Worm (Caenorhabditis elegans): ENCODE results near the gene tag-89.
"Not testable (repeated sequence)": the region's sequence is repeated elsewhere in the genome, so short reads cannot be mapped to it uniquely, and the experiment has no call there.

The tag-89 gene

ce11 chrIV:11410084-11410483 lies 15.7 kb downstream of the tag-89 start, which contains the start of gene gfat-2:
TSS of gene gfat-2 (plus strand) at chrIV:11410228.
- TF ChIP-seq ets-7 (tag; optimal IDR thresholded peaks at IDR 0.05) = no peak
- TF ChIP-seq ama-1 (optimal IDR thresholded peaks at IDR 0.05) = no peak
- TF ChIP-seq scrt-1 (GFP tag; IDR thresholded peaks at IDR 0.05) = no peak
- TF ChIP-seq flt-1 (GFP tag; IDR thresholded peaks at IDR 0.05) = no peak
- TF ChIP-seq pes-1 (GFP tag; IDR thresholded peaks at IDR 0.05) = no peak
- no peak for TF ChIP-seq hmg-4 (GFP tag; optimal IDR thresholded peaks at IDR 0.05)
- no peak for TF ChIP-seq tra-4 (tag; optimal IDR thresholded peaks at IDR 0.05)
- TF ChIP-seq tbx-37 (GFP tag; conservative IDR thresholded peaks at IDR 0.05) = no peak
- TF ChIP-seq hmbx-1 (tag; optimal IDR thresholded peaks at IDR 0.05) = no peak
- TF ChIP-seq ceh-36 (tag; optimal IDR thresholded peaks at IDR 0.05) = no peak
- TF ChIP-seq aly-1 (tag; optimal IDR thresholded peaks at IDR 0.05) = no peak
- no peak for TF ChIP-seq sea-1 (GFP tag; conservative IDR thresholded peaks at IDR 0.05)
- TF ChIP-seq tbx-11 (GFP tag; IDR thresholded peaks at IDR 0.05) = no peak
- TF ChIP-seq F13C5.2 (tag; optimal IDR thresholded peaks at IDR 0.05) = no peak
- no peak for TF ChIP-seq hnd-1 (tag; optimal IDR thresholded peaks at IDR 0.05)
- TF ChIP-seq ceh-13 (GFP tag; optimal IDR thresholded peaks at IDR 0.05) = no peak
- no peak for TF ChIP-seq B0310.2 (tag; optimal IDR thresholded peaks at IDR 0.05)

- no peak for TF ChIP-seq aly-1 (tag; optimal IDR thresholded peaks at IDR 0.05)
Observed at ce11 chrIV:11414920-11415319, 20.6 kb downstream of the tag-89 start, which contains the start of gene F22B3.10. TSS of gene F22B3.10 (minus strand) at chrIV:11415020.

ce11 chrIV:11416724-11417123 lies 22.4 kb downstream of the tag-89 start, which contains the start of gene F22B3.5:
TSS of gene F22B3.5 (minus strand) at chrIV:11416824.
- TF ChIP-seq ceh-13 (GFP tag; optimal IDR thresholded peaks at IDR 0.05); ama-1 (optimal IDR thresholded peaks at IDR 0.05); flt-1 (GFP tag; IDR thresholded peaks at IDR 0.05): not testable (repeated sequence)

ce11 chrIV:11421696-11422095 lies 27.4 kb downstream of the tag-89 start, which contains the start of gene F22B3.7:
TSS of gene F22B3.7 (minus strand) at chrIV:11421796.
- TF ChIP-seq flt-1 (GFP tag; IDR thresholded peaks at IDR 0.05) = no peak
- no peak for TF ChIP-seq tra-4 (tag; optimal IDR thresholded peaks at IDR 0.05)
- TF ChIP-seq ceh-36 (tag; optimal IDR thresholded peaks at IDR 0.05) = no peak
- TF ChIP-seq F13C5.2 (tag; optimal IDR thresholded peaks at IDR 0.05) = no peak
- TF ChIP-seq hmg-4 (GFP tag; optimal IDR thresholded peaks at IDR 0.05) = no peak

ce11 chrIV:11424830-11425229 lies 30.5 kb downstream of the tag-89 start, which contains the start of gene F22B3.8:
TSS of gene F22B3.8 (minus strand) at chrIV:11424930.
- TF ChIP-seq ets-7 (tag; optimal IDR thresholded peaks at IDR 0.05) (no peak), pes-1 (GFP tag; IDR thresholded peaks at IDR 0.05) (no peak), tra-4 (tag; optimal IDR thresholded peaks at IDR 0.05) (no peak)

ce11 chrIV:11425442-11425841 lies 31.1 kb downstream of the tag-89 start, which contains the start of gene kin-4:
TSS of gene kin-4 (plus strand) at chrIV:11425742.
- TF ChIP-seq tra-4 (tag; optimal IDR thresholded peaks at IDR 0.05) (no peak), hmbx-1 (tag; optimal IDR thresholded peaks at IDR 0.05) (no peak), ceh-13 (GFP tag; optimal IDR thresholded peaks at IDR 0.05) (no peak), B0310.2 (tag; optimal IDR thresholded peaks at IDR 0.05) (no peak), flt-1 (GFP tag; IDR thresholded peaks at IDR 0.05) (no peak), ets-7 (tag; optimal IDR thresholded peaks at IDR 0.05) (no peak), hmg-4 (GFP tag; optimal IDR thresholded peaks at IDR 0.05) (no peak), sea-1 (GFP tag; conservative IDR thresholded peaks at IDR 0.05) (no peak), tbx-37 (GFP tag; conservative IDR thresholded peaks at IDR 0.05) (no peak), ama-1 (optimal IDR thresholded peaks at IDR 0.05) (no peak), scrt-1 (GFP tag; IDR thresholded peaks at IDR 0.05) (no peak), ceh-36 (tag; optimal IDR thresholded peaks at IDR 0.05) (no peak), hnd-1 (tag; optimal IDR thresholded peaks at IDR 0.05) (no peak), aly-1 (tag; optimal IDR thresholded peaks at IDR 0.05) (no peak), tbx-11 (GFP tag; IDR thresholded peaks at IDR 0.05) (no peak), pes-1 (GFP tag; IDR thresholded peaks at IDR 0.05) (no peak), F13C5.2 (tag; optimal IDR thresholded peaks at IDR 0.05) (no peak)

- no peak for TF ChIP-seq hmbx-1 (tag; optimal IDR thresholded peaks at IDR 0.05)
- TF ChIP-seq sea-1 (GFP tag; conservative IDR thresholded peaks at IDR 0.05) = no peak
- no peak for TF ChIP-seq tbx-37 (GFP tag; conservative IDR thresholded peaks at IDR 0.05)
- TF ChIP-seq ama-1 (optimal IDR thresholded peaks at IDR 0.05) = no peak
- TF ChIP-seq ceh-36 (tag; optimal IDR thresholded peaks at IDR 0.05) = no peak
- no peak for TF ChIP-seq tra-4 (tag; optimal IDR thresholded peaks at IDR 0.05)
- no peak for TF ChIP-seq hmg-4 (GFP tag; optimal IDR thresholded peaks at IDR 0.05)
- TF ChIP-seq flt-1 (GFP tag; IDR thresholded peaks at IDR 0.05) = no peak
- no peak for TF ChIP-seq hnd-1 (tag; optimal IDR thresholded peaks at IDR 0.05)
- no peak for TF ChIP-seq tbx-11 (GFP tag; IDR thresholded peaks at IDR 0.05)
- TF ChIP-seq F13C5.2 (tag; optimal IDR thresholded peaks at IDR 0.05) = no peak
- TF ChIP-seq B0310.2 (tag; optimal IDR thresholded peaks at IDR 0.05) = no peak
- no peak for TF ChIP-seq pes-1 (GFP tag; IDR thresholded peaks at IDR 0.05)
- no peak for TF ChIP-seq aly-1 (tag; optimal IDR thresholded peaks at IDR 0.05)
- no peak for TF ChIP-seq ceh-13 (GFP tag; optimal IDR thresholded peaks at IDR 0.05)
- no peak for TF ChIP-seq scrt-1 (GFP tag; IDR thresholded peaks at IDR 0.05)
- TF ChIP-seq ets-7 (tag; optimal IDR thresholded peaks at IDR 0.05) = no peak
Observed at ce11 chrIV:11431448-11431847, 37.1 kb downstream of the tag-89 start.

ce11 chrIV:11433709-11434108 lies 39.4 kb downstream of the tag-89 start:
- TF ChIP-seq scrt-1 (GFP tag; IDR thresholded peaks at IDR 0.05) = no peak
- TF ChIP-seq hmbx-1 (tag; optimal IDR thresholded peaks at IDR 0.05) = no peak
- TF ChIP-seq tra-4 (tag; optimal IDR thresholded peaks at IDR 0.05) = no peak
- no peak for TF ChIP-seq B0310.2 (tag; optimal IDR thresholded peaks at IDR 0.05)
- no peak for TF ChIP-seq ets-7 (tag; optimal IDR thresholded peaks at IDR 0.05)
- no peak for TF ChIP-seq tbx-37 (GFP tag; conservative IDR thresholded peaks at IDR 0.05)
